Fruit fly (Drosophila melanogaster) whole organism, prepupa: Measurements from ENCODE around the gene Taf9.

Source experiments
- CG16779 ChIP-seq: fragments of 200-800 bp; sonication (Bioruptor generic); optimal IDR thresholded peaks from 3 replicates; lab custom pipeline; 2017; ENCODE audit warnings: missing biosample characterization, mild to moderate bottlenecking, missing genetic modification characterization
- CG4318 ChIP-seq: fragments of 200-800 bp; sonication (Bioruptor generic); optimal IDR thresholded peaks from 3 replicates; lab custom pipeline; 2017; ENCODE audit warnings: missing biosample characterization, mild to moderate bottlenecking, missing genetic modification characterization
- CG8119 ChIP-seq: fragments of 200-800 bp; sonication (Bioruptor generic); IDR thresholded peaks from 3 replicates; pipeline ENCODE4 v1.3.6; 2022; ENCODE audit warnings: missing biosample characterization, missing genetic modification characterization
- Met ChIP-seq: fragments of 200-800 bp; sonication (Bioruptor generic); optimal IDR thresholded peaks from 3 replicates; lab custom pipeline; 2016; ENCODE audit warnings: missing biosample characterization, missing genetic modification characterization
- Sox102F ChIP-seq: fragments of 200-800 bp; sonication (Bioruptor generic); optimal IDR thresholded peaks from 2 replicates; lab custom pipeline; 2016; ENCODE audit warnings: missing biosample characterization, mild to moderate bottlenecking, missing genetic modification characterization
- cyc ChIP-seq: fragments of 200-800 bp; sonication (Bioruptor generic); optimal IDR thresholded peaks from 3 replicates; lab custom pipeline; 2016; ENCODE audit warnings: missing biosample characterization, missing genetic modification characterization
- esn ChIP-seq: fragments of 200-800 bp; sonication (Bioruptor generic); optimal IDR thresholded peaks from 2 replicates; lab custom pipeline; 2016; ENCODE audit warnings: missing biosample characterization, mild to moderate bottlenecking, missing genetic modification characterization, moderate library complexity
- lz ChIP-seq: fragments of 200-800 bp; sonication (Bioruptor generic); optimal IDR thresholded peaks from 3 replicates; lab custom pipeline; 2016; ENCODE audit warnings: missing biosample characterization, missing genetic modification characterization

dm6 chrX:17887208-17887627, 45.3 kb downstream of the Taf9 start, which contains the start of gene mnb:
- TF ChIP-seq cyc (no peak), Met (GFP tag; lab: Kevin White, UChicago) (no peak), CG16779 (tag; lab: Kevin White, UChicago) (no peak), Sox102F (no peak), esn (peak; percentile 32), lz (GFP tag; lab: Kevin White, UChicago) (no peak), CG8119 (GFP tag; lab: Robert Waterston, UW) (no peak), CG4318 (GFP tag; lab: Kevin White, UChicago) (no peak)
